Fruit fly (Drosophila melanogaster) whole organism, embryonic: ENCODE data around the gene mof.
A peak's percentile ranks its signal among the peaks of the same experiment; 100 is the strongest.

ENCODE experiments used
- Atf-2 ChIP-seq: fragments of 200-800 bp; sonication (Bioruptor generic); optimal IDR thresholded peaks from 2 replicates; lab custom pipeline; 2016; ENCODE audit warnings: missing biosample characterization, missing genetic modification characterization
- BEAF-32 ChIP-seq: fragments of 200-800 bp; sonication (Bioruptor generic); optimal IDR thresholded peaks from 3 replicates; lab custom pipeline; 2017; ENCODE audit warnings: missing biosample characterization, missing genetic modification characterization, mild to moderate bottlenecking, moderate library complexity, missing genetic modification reagents
- Bgb ChIP-seq: fragments of 200-800 bp; sonication (Bioruptor generic); IDR thresholded peaks from 2 replicates; pipeline ENCODE4 v1.3.6; 2022; ENCODE audit warnings: missing biosample characterization, missing genetic modification characterization; ENCODE audit not compliant: partially characterized antibody
- CG11085 ChIP-seq: fragments of 200-800 bp; sonication (Bioruptor generic); IDR thresholded peaks from 2 replicates; pipeline ENCODE4 v1.3.6; 2022; ENCODE audit warnings: missing biosample characterization, missing genetic modification characterization
- CG11723 ChIP-seq: fragments of 200-800 bp; sonication (Bioruptor generic); optimal IDR thresholded peaks from 2 replicates; lab custom pipeline; 2017; ENCODE audit warnings: missing biosample characterization, mild to moderate bottlenecking, missing genetic modification characterization
- CG13296 ChIP-seq: fragments of 200-800 bp; sonication (Bioruptor generic); optimal IDR thresholded peaks from 3 replicates; lab custom pipeline; 2018; ENCODE audit warnings: missing biosample characterization, mild to moderate bottlenecking, missing genetic modification characterization
- CG1529 ChIP-seq: fragments of 200-800 bp; sonication (Bioruptor generic); optimal IDR thresholded peaks from 3 replicates; lab custom pipeline; 2018; ENCODE audit warnings: missing biosample characterization, missing genetic modification characterization
- CG16813 ChIP-seq: fragments of 200-800 bp; sonication (Bioruptor generic); IDR thresholded peaks from 3 replicates; pipeline ENCODE4 v1.3.6; 2022; ENCODE audit warnings: missing biosample characterization, missing genetic modification characterization; ENCODE audit not compliant: partially characterized antibody
- CG18011 ChIP-seq: fragments of 200-800 bp; sonication (Bioruptor generic); optimal IDR thresholded peaks from 2 replicates; lab custom pipeline; 2017; ENCODE audit warnings: missing biosample characterization, missing genetic modification characterization, mild to moderate bottlenecking, moderate library complexity, missing genotype
- CG30403 ChIP-seq: fragments of 200-800 bp; sonication (Bioruptor generic); optimal IDR thresholded peaks from 3 replicates; lab custom pipeline; 2016; ENCODE audit warnings: missing biosample characterization, missing genetic modification characterization
- CG3163 ChIP-seq: fragments of 200-800 bp; sonication (Bioruptor generic); optimal IDR thresholded peaks from 3 replicates; lab custom pipeline; 2016; ENCODE audit warnings: missing biosample characterization, missing genetic modification characterization
- CG32532 ChIP-seq: fragments of 200-800 bp; sonication (Bioruptor generic); IDR thresholded peaks from 2 replicates; pipeline ENCODE4 v1.3.6; 2022; ENCODE audit warnings: missing biosample characterization, missing genetic modification characterization
- CG32767 ChIP-seq: fragments of 200-800 bp; sonication (Bioruptor generic); IDR thresholded peaks from 2 replicates; pipeline ENCODE4 v1.3.6; 2022; ENCODE audit warnings: missing biosample characterization, missing genetic modification characterization
- CG34376 ChIP-seq: fragments of 200-800 bp; sonication (Bioruptor generic); optimal IDR thresholded peaks from 2 replicates; lab custom pipeline; 2018; ENCODE audit warnings: missing biosample characterization, mild to moderate bottlenecking, missing genetic modification characterization
- CG3847 ChIP-seq: fragments of 200-800 bp; sonication (Bioruptor generic); IDR thresholded peaks from 2 replicates; pipeline ENCODE4 v1.3.6; 2022; ENCODE audit warnings: missing biosample characterization, missing genetic modification characterization
- CG42726 ChIP-seq: fragments of 200-800 bp; sonication (Bioruptor generic); IDR thresholded peaks from 2 replicates; pipeline ENCODE4 v1.3.6; 2022; ENCODE audit warnings: missing biosample characterization, missing genetic modification characterization; ENCODE audit not compliant: partially characterized antibody
- CG4617 ChIP-seq: fragments of 200-800 bp; sonication (Bioruptor generic); optimal IDR thresholded peaks from 3 replicates; lab custom pipeline; 2016; ENCODE audit warnings: missing biosample characterization, missing genetic modification characterization, borderline replicate concordance
- CG7745 ChIP-seq: fragments of 200-800 bp; sonication (Bioruptor generic); optimal IDR thresholded peaks from 2 replicates; lab custom pipeline; 2018; ENCODE audit warnings: missing biosample characterization, mild to moderate bottlenecking, missing genetic modification characterization, moderate library complexity
- CG9932 ChIP-seq: fragments of 200-800 bp; sonication (Bioruptor generic); IDR thresholded peaks from 2 replicates; pipeline ENCODE4 v1.3.6; 2022; ENCODE audit warnings: missing biosample characterization, missing genetic modification characterization
- Doc2 ChIP-seq: fragments of 200-800 bp; sonication (Bioruptor generic); IDR thresholded peaks from 2 replicates; pipeline ENCODE4 v1.3.6; 2022; ENCODE audit warnings: missing biosample characterization, missing genetic modification characterization
- Doc3 ChIP-seq: fragments of 200-800 bp; sonication (Bioruptor generic); IDR thresholded peaks from 3 replicates; pipeline ENCODE4 v1.3.6; 2022; ENCODE audit warnings: missing biosample characterization, missing genetic modification characterization; ENCODE audit not compliant: partially characterized antibody
- Dref ChIP-seq: fragments of 200-800 bp; sonication (Bioruptor generic); IDR thresholded peaks from 2 replicates; pipeline ENCODE4 v1.3.6; 2022; ENCODE audit warnings: missing biosample characterization, missing genetic modification characterization
- Drgx ChIP-seq: fragments of 200-800 bp; sonication (Bioruptor generic); IDR thresholded peaks from 2 replicates; pipeline ENCODE4 v1.3.6; 2022; ENCODE audit warnings: missing biosample characterization, missing genetic modification characterization
- E2f2 ChIP-seq: fragments of 200-800 bp; sonication (Bioruptor generic); IDR thresholded peaks from 2 replicates; pipeline ENCODE4 v1.3.6; 2022; ENCODE audit warnings: missing biosample characterization, missing genetic modification characterization
- HLH4C ChIP-seq: fragments of 200-800 bp; sonication (Bioruptor generic); IDR thresholded peaks from 3 replicates; pipeline ENCODE4 v1.3.6; 2022; ENCODE audit warnings: missing biosample characterization, missing genetic modification characterization; ENCODE audit not compliant: partially characterized antibody
- HmgZ ChIP-seq: fragments of 200-800 bp; sonication (Bioruptor generic); optimal IDR thresholded peaks from 2 replicates; lab custom pipeline; 2018; ENCODE audit warnings: missing biosample characterization, mild to moderate bottlenecking, missing genetic modification characterization
- Hr3 ChIP-seq: fragments of 200-800 bp; sonication (Bioruptor generic); optimal IDR thresholded peaks from 3 replicates; lab custom pipeline; 2016; ENCODE audit warnings: missing biosample characterization, missing genetic modification characterization
- Lpt ChIP-seq: fragments of >200 bp; optimal IDR thresholded peaks from 2 replicates; lab custom pipeline; 2018; ENCODE audit warnings: missing biosample characterization, missing genetic modification characterization
- MTF-1 ChIP-seq: fragments of 200-800 bp; sonication (Bioruptor generic); optimal IDR thresholded peaks from 2 replicates; lab custom pipeline; 2018; ENCODE audit warnings: missing biosample characterization, mild to moderate bottlenecking, missing genetic modification characterization, borderline replicate concordance
- Neu2 ChIP-seq: fragments of 200-800 bp; sonication (Bioruptor generic); optimal IDR thresholded peaks from 3 replicates; lab custom pipeline; 2016; ENCODE audit warnings: missing biosample characterization, missing genetic modification characterization, borderline replicate concordance
- NfI ChIP-seq: fragments of 200-800 bp; sonication (Bioruptor generic); optimal IDR thresholded peaks from 3 replicates; lab custom pipeline; 2018; ENCODE audit warnings: missing biosample characterization, mild to moderate bottlenecking, missing genetic modification characterization, moderate library complexity
- abd-A ChIP-seq: fragments of 200-800 bp; sonication (Bioruptor generic); optimal IDR thresholded peaks from 3 replicates; lab custom pipeline; 2019; ENCODE audit warnings: missing biosample characterization, mild to moderate bottlenecking, missing genetic modification characterization, moderate library complexity
- cg ChIP-seq: fragments of 200-800 bp; sonication (Bioruptor generic); optimal IDR thresholded peaks from 3 replicates; lab custom pipeline; 2019; ENCODE audit warnings: missing biosample characterization, mild to moderate bottlenecking, missing genetic modification characterization, moderate library complexity
- ci ChIP-seq: fragments of 200-800 bp; sonication (Bioruptor generic); IDR thresholded peaks from 3 replicates; pipeline ENCODE4 v1.3.6; 2022; ENCODE audit warnings: missing biosample characterization, missing genetic modification characterization
- crol ChIP-seq: fragments of 200-800 bp; sonication (Bioruptor generic); IDR thresholded peaks from 2 replicates; pipeline ENCODE4 v1.3.6; 2022; ENCODE audit warnings: missing biosample characterization, missing genetic modification characterization
- crp ChIP-seq, 2 experiments: fragments of 200-800 bp; sonication (Bioruptor generic); optimal IDR thresholded peaks; 2 replicates in 1 of 2; 3 replicates in 1 of 2; lab custom pipeline; 2017; ENCODE audit warnings: missing biosample characterization in 2 of 2, missing genetic modification characterization in 2 of 2, mild to moderate bottlenecking in 1 of 2, moderate library complexity in 1 of 2
- fu2 ChIP-seq: fragments of 200-800 bp; sonication (Bioruptor generic); optimal IDR thresholded peaks from 2 replicates; lab custom pipeline; 2016; ENCODE audit warnings: missing biosample characterization, missing genetic modification characterization
- gfzf ChIP-seq: fragments of 200-800 bp; sonication (Bioruptor generic); optimal IDR thresholded peaks from 2 replicates; lab custom pipeline; 2016; ENCODE audit warnings: missing biosample characterization, mild to moderate bottlenecking, missing genetic modification characterization, moderate library complexity
- lab ChIP-seq: fragments of 200-800 bp; sonication (Bioruptor generic); optimal IDR thresholded peaks from 3 replicates; lab custom pipeline; 2017; ENCODE audit warnings: missing biosample characterization, missing genetic modification characterization, mild to moderate bottlenecking, moderate library complexity, missing genetic modification reagents
- nom ChIP-seq: fragments of 200-800 bp; sonication (Bioruptor generic); optimal IDR thresholded peaks from 2 replicates; lab custom pipeline; 2017; ENCODE audit warnings: missing biosample characterization, missing genetic modification characterization, mild to moderate bottlenecking, moderate library complexity, missing genetic modification reagents
- oc ChIP-seq: fragments of 200-800 bp; sonication (Bioruptor generic); optimal IDR thresholded peaks from 2 replicates; lab custom pipeline; 2018; ENCODE audit warnings: missing biosample characterization, mild to moderate bottlenecking, missing genetic modification characterization, moderate library complexity
- pita ChIP-seq: fragments of 200-800 bp; sonication (Bioruptor generic); optimal IDR thresholded peaks from 2 replicates; lab custom pipeline; 2017; ENCODE audit warnings: missing biosample characterization, mild to moderate bottlenecking, missing genetic modification characterization
- pnt ChIP-seq: fragments of 200-800 bp; sonication (Bioruptor generic); optimal IDR thresholded peaks from 3 replicates; lab custom pipeline; 2016; ENCODE audit warnings: missing biosample characterization, missing genetic modification characterization
- pzg ChIP-seq: fragments of 200-800 bp; sonication (Bioruptor generic); optimal IDR thresholded peaks from 3 replicates; lab custom pipeline; 2018; ENCODE audit warnings: missing biosample characterization, mild to moderate bottlenecking, missing genetic modification characterization, moderate library complexity
- slbo ChIP-seq: fragments of 200-800 bp; sonication (Bioruptor generic); IDR thresholded peaks from 2 replicates; pipeline ENCODE4 v1.3.6; 2022; ENCODE audit warnings: missing biosample characterization, missing genetic modification characterization
- toy ChIP-seq: fragments of 200-800 bp; sonication (Bioruptor generic); IDR thresholded peaks from 2 replicates; pipeline ENCODE4 v1.3.6; 2022; ENCODE audit warnings: missing biosample characterization, missing genetic modification characterization
- vnd ChIP-seq: fragments of 200-800 bp; sonication (Bioruptor generic); IDR thresholded peaks from 3 replicates; pipeline ENCODE4 v1.3.6; 2022; ENCODE audit warnings: missing biosample characterization, missing genetic modification characterization; ENCODE audit not compliant: partially characterized antibody
- wek ChIP-seq: fragments of 200-800 bp; sonication (Bioruptor generic); optimal IDR thresholded peaks from 3 replicates; lab custom pipeline; 2018; ENCODE audit warnings: missing biosample characterization, mild to moderate bottlenecking, missing genetic modification characterization, moderate library complexity

mof gene

dm6 chrX:5915752-5916493 lies 39.3 kb upstream of the mof start (continued):
- TF ChIP-seq lab (peak; percentile 1), oc (tag; lab: Kevin White, UChicago) (no peak), BEAF-32 (GFP tag; lab: Kevin White, UChicago) (peak; percentile 56), CG9932 (GFP tag; lab: Robert Waterston, UW) (0 out of 2 replicates have a peak, but pooled peaks have one; percentile 14), slbo (GFP tag; lab: Robert Waterston, UW) (no peak), Atf-2 (GFP tag; lab: Kevin White, UChicago) (no peak), CG4617 (GFP tag; lab: Kevin White, UChicago) (no peak), CG30403 (no peak), wek (GFP tag; lab: Kevin White, UChicago) (peak; percentile 42), fu2 (GFP tag; lab: Kevin White, UChicago) (no peak), Hr3 (GFP tag; lab: Kevin White, UChicago) (no peak), NfI (GFP tag; lab: Kevin White, UChicago) (no peak), Drgx (GFP tag; lab: Robert Waterston, UW) (peak; percentile 43; the same call in 1 of the 2 replicates), crp (GFP tag; optimal IDR thresholded peaks at IDR 0.05; lab: Kevin White, UChicago) (no peak), Dref (GFP tag; lab: Robert Waterston, UW) (0 out of 2 replicates have a peak, but pooled peaks have one; percentile 32), Neu2 (GFP tag; lab: Kevin White, UChicago) (no peak), CG42726 (no peak), toy (no peak), CG13296 (GFP tag; lab: Kevin White, UChicago) (no peak), HLH4C (GFP tag; lab: Robert Waterston, UW) (peak; percentile 15; the same call in 1 of the 3 replicates), CG1529 (GFP tag; lab: Kevin White, UChicago) (no peak), pita (GFP tag; lab: Kevin White, UChicago) (peak; percentile 33), gfzf (peak; percentile 12), vnd (peak; percentile 16; the same call in 1 of the 3 replicates), Lpt (GFP tag; lab: Kevin White, UChicago) (no peak), abd-A (no peak), MTF-1 (GFP tag; lab: Kevin White, UChicago) (no peak), crol (GFP tag; lab: Robert Waterston, UW) (peak; percentile 69), CG11723 (GFP tag; lab: Kevin White, UChicago) (no peak), pzg (GFP tag; lab: Kevin White, UChicago) (peak; percentile 29), CG3847 (GFP tag; lab: Robert Waterston, UW) (no peak), CG34376 (GFP tag; lab: Kevin White, UChicago) (no peak), Doc2 (no peak), Doc3 (GFP tag; lab: Robert Waterston, UW) (0 out of 3 replicates have a peak, but pooled peaks have one; percentile 27), CG18011 (no peak), CG32767 (GFP tag; lab: Robert Waterston, UW) (0 out of 2 replicates have a peak, but pooled peaks have one; percentile 15), CG3163 (no peak), HmgZ (tag; lab: Kevin White, UChicago) (no peak), CG11085 (no peak), pnt (GFP tag; lab: Kevin White, UChicago) (no peak), CG7745 (tag; lab: Kevin White, UChicago) (no peak), CG16813 (GFP tag; lab: Robert Waterston, UW) (no peak), nom (GFP tag; lab: Kevin White, UChicago) (peak; percentile 44), Bgb (peak; percentile 57; the same call in 1 of the 2 replicates), cg (GFP tag; lab: Kevin White, UChicago) (no peak), E2f2 (GFP tag; lab: Robert Waterston, UW) (no peak), ci (no peak), CG32532 (GFP tag; lab: Robert Waterston, UW) (no peak)
